Fruit fly (Drosophila melanogaster) whole organism, prepupa: ENCODE measurements around the gene CG33110.

Experiments used
- CG10669 ChIP-seq: fragments of 200-800 bp; sonication (Bioruptor generic); optimal IDR thresholded peaks from 3 replicates; lab custom pipeline; 2018; ENCODE audit warnings: missing biosample characterization, mild to moderate bottlenecking, missing genetic modification characterization, moderate library complexity
- CG11294 ChIP-seq: fragments of 200-800 bp; sonication (Bioruptor generic); IDR thresholded peaks from 2 replicates; pipeline ENCODE4 v1.3.6; 2022; ENCODE audit warnings: missing biosample characterization, missing genetic modification characterization
- CG11902 ChIP-seq: fragments of 200-800 bp; sonication (Bioruptor generic); optimal IDR thresholded peaks from 3 replicates; lab custom pipeline; 2016; ENCODE audit warnings: missing biosample characterization, missing genetic modification characterization
- CG15336 ChIP-seq: fragments of 200-800 bp; sonication (Bioruptor generic); IDR thresholded peaks from 2 replicates; pipeline ENCODE4 v1.3.6; 2022; ENCODE audit warnings: missing biosample characterization, missing genetic modification characterization
- CG1621 ChIP-seq: fragments of 200-800 bp; sonication (Bioruptor generic); optimal IDR thresholded peaks from 3 replicates; lab custom pipeline; 2018; ENCODE audit warnings: missing biosample characterization, mild to moderate bottlenecking, missing genetic modification characterization
- CG3032 ChIP-seq: fragments of 200-800 bp; optimal IDR thresholded peaks from 2 replicates; lab custom pipeline; 2019; ENCODE audit warnings: missing biosample characterization, mild to moderate bottlenecking, missing genetic modification characterization, moderate library complexity
- CG32006 ChIP-seq: fragments of 200-800 bp; sonication (Bioruptor generic); optimal IDR thresholded peaks from 3 replicates; lab custom pipeline; 2017; ENCODE audit warnings: missing biosample characterization, mild to moderate bottlenecking, missing genetic modification characterization
- CG34406 ChIP-seq: fragments of 200-800 bp; sonication (Bioruptor generic); optimal IDR thresholded peaks from 3 replicates; lab custom pipeline; 2016; ENCODE audit warnings: missing biosample characterization, missing genetic modification characterization
- CG3919 ChIP-seq: fragments of 200-800 bp; sonication (Bioruptor generic); optimal IDR thresholded peaks from 3 replicates; lab custom pipeline; 2016; ENCODE audit warnings: missing biosample characterization, missing genetic modification characterization
- CG6792 ChIP-seq: fragments of 200-800 bp; sonication (Bioruptor generic); optimal IDR thresholded peaks from 3 replicates; lab custom pipeline; 2016; ENCODE audit warnings: missing biosample characterization, missing genetic modification characterization
- CG6808 ChIP-seq: fragments of 200-800 bp; sonication (Bioruptor generic); optimal IDR thresholded peaks from 3 replicates; lab custom pipeline; 2017; ENCODE audit warnings: missing biosample characterization, missing genetic modification characterization, mild to moderate bottlenecking, moderate library complexity, missing genetic modification reagents
- CG6854 ChIP-seq: fragments of 200-800 bp; sonication (Bioruptor generic); optimal IDR thresholded peaks from 2 replicates; lab custom pipeline; 2017; ENCODE audit warnings: missing biosample characterization, mild to moderate bottlenecking, missing genetic modification characterization
- CG7368 ChIP-seq: fragments of 200-800 bp; sonication (Bioruptor generic); optimal IDR thresholded peaks from 3 replicates; lab custom pipeline; 2016; ENCODE audit warnings: missing biosample characterization, missing genetic modification characterization
- CG8319 ChIP-seq: fragments of 200-800 bp; sonication (Bioruptor generic); optimal IDR thresholded peaks from 3 replicates; lab custom pipeline; 2016; ENCODE audit warnings: missing biosample characterization, missing genetic modification characterization
- CG8632 ChIP-seq: fragments of 200-800 bp; sonication (Bioruptor generic); optimal IDR thresholded peaks from 3 replicates; lab custom pipeline; 2016; ENCODE audit warnings: missing biosample characterization, missing genetic modification characterization
- CG9139 ChIP-seq: fragments of 200-800 bp; sonication (Bioruptor generic); optimal IDR thresholded peaks from 3 replicates; lab custom pipeline; 2017; ENCODE audit warnings: missing biosample characterization, mild to moderate bottlenecking, missing genetic modification characterization
- Eip75B ChIP-seq: fragments of 200-800 bp; sonication (Bioruptor generic); optimal IDR thresholded peaks from 3 replicates; lab custom pipeline; 2016; ENCODE audit warnings: missing biosample characterization, missing genetic modification characterization
- Eip78C ChIP-seq: fragments of 200-800 bp; sonication (Bioruptor generic); peaks from one replicate; lab custom pipeline; 2016; ENCODE audit warnings: missing biosample characterization, missing genetic modification characterization
- Eip93F ChIP-seq: fragments of 200-800 bp; sonication (Bioruptor generic); optimal IDR thresholded peaks from 2 replicates; lab custom pipeline; 2016; ENCODE audit warnings: missing biosample characterization, mild to moderate bottlenecking, missing genetic modification characterization
- Ets21C ChIP-seq: fragments of 200-800 bp; sonication (Bioruptor generic); optimal IDR thresholded peaks from 3 replicates; lab custom pipeline; 2016; ENCODE audit warnings: missing biosample characterization, missing genetic modification characterization
- Gug ChIP-seq: fragments of 200-800 bp; sonication (Bioruptor generic); IDR thresholded peaks from 2 replicates; pipeline ENCODE4 v1.3.6; 2022; ENCODE audit warnings: missing biosample characterization, missing genetic modification characterization
- Hr38 ChIP-seq: sonication (Bioruptor generic); optimal IDR thresholded peaks from 2 replicates; lab custom pipeline; 2016; ENCODE audit warnings: missing biosample characterization, missing genetic modification characterization
- Hr39 ChIP-seq: fragments of 200-800 bp; sonication (Bioruptor generic); optimal IDR thresholded peaks from 2 replicates; lab custom pipeline; 2016; ENCODE audit warnings: missing biosample characterization, missing genetic modification characterization
- Hr4 ChIP-seq: fragments of 200-800 bp; sonication (Bioruptor generic); optimal IDR thresholded peaks from 3 replicates; lab custom pipeline; 2016; ENCODE audit warnings: missing biosample characterization, missing genetic modification characterization
- Met ChIP-seq: fragments of 200-800 bp; sonication (Bioruptor generic); optimal IDR thresholded peaks from 3 replicates; lab custom pipeline; 2016; ENCODE audit warnings: missing biosample characterization, missing genetic modification characterization
- OdsH ChIP-seq: fragments of 200-800 bp; sonication (Bioruptor generic); optimal IDR thresholded peaks from 3 replicates; lab custom pipeline; 2016; ENCODE audit warnings: missing biosample characterization, missing genetic modification characterization
- Smox ChIP-seq: fragments of 200-800 bp; sonication (Bioruptor generic); optimal IDR thresholded peaks from 3 replicates; lab custom pipeline; 2016; ENCODE audit warnings: missing biosample characterization, missing genetic modification characterization
- Sox102F ChIP-seq: fragments of 200-800 bp; sonication (Bioruptor generic); optimal IDR thresholded peaks from 2 replicates; lab custom pipeline; 2016; ENCODE audit warnings: missing biosample characterization, mild to moderate bottlenecking, missing genetic modification characterization
- Sox14 ChIP-seq: fragments of 200-800 bp; sonication (Bioruptor generic); optimal IDR thresholded peaks from 3 replicates; lab custom pipeline; 2016; ENCODE audit warnings: missing biosample characterization, missing genetic modification characterization
- Sox15 ChIP-seq: fragments of 200-800 bp; sonication (Bioruptor generic); optimal IDR thresholded peaks from 3 replicates; lab custom pipeline; 2016; ENCODE audit warnings: missing biosample characterization, missing genetic modification characterization
- achi ChIP-seq: fragments of 200-800 bp; sonication (Bioruptor generic); optimal IDR thresholded peaks from 3 replicates; lab custom pipeline; 2016; ENCODE audit warnings: missing biosample characterization, missing genetic modification characterization
- cyc ChIP-seq: fragments of 200-800 bp; sonication (Bioruptor generic); optimal IDR thresholded peaks from 3 replicates; lab custom pipeline; 2016; ENCODE audit warnings: missing biosample characterization, missing genetic modification characterization
- dac ChIP-seq: fragments of 200-800 bp; sonication (Bioruptor generic); optimal IDR thresholded peaks from 2 replicates; lab custom pipeline; 2017; ENCODE audit warnings: missing biosample characterization, mild to moderate bottlenecking, missing genetic modification characterization
- dsx ChIP-seq: fragments of 200-800 bp; optimal IDR thresholded peaks from 3 replicates; lab custom pipeline; 2019; ENCODE audit warnings: missing biosample characterization, mild to moderate bottlenecking, missing genetic modification characterization, moderate library complexity; ENCODE audit not compliant: poor library complexity, severe bottlenecking
- fd59A ChIP-seq: fragments of 200-800 bp; sonication (Bioruptor generic); optimal IDR thresholded peaks from 2 replicates; lab custom pipeline; 2017; ENCODE audit warnings: missing biosample characterization, mild to moderate bottlenecking, missing genetic modification characterization, missing genetic modification reagents
- fkh ChIP-seq: fragments of 200-800 bp; sonication (Bioruptor generic); optimal IDR thresholded peaks from 3 replicates; lab custom pipeline; 2017; ENCODE audit warnings: missing biosample characterization, mild to moderate bottlenecking, missing genetic modification characterization, moderate library complexity
- lz ChIP-seq: fragments of 200-800 bp; sonication (Bioruptor generic); optimal IDR thresholded peaks from 3 replicates; lab custom pipeline; 2016; ENCODE audit warnings: missing biosample characterization, missing genetic modification characterization
- net ChIP-seq: fragments of 200-800 bp; sonication (Bioruptor generic); optimal IDR thresholded peaks from 3 replicates; lab custom pipeline; 2016; ENCODE audit warnings: missing biosample characterization, missing genetic modification characterization
- spab ChIP-seq: fragments of 200-800 bp; sonication (Bioruptor generic); optimal IDR thresholded peaks from 2 replicates; lab custom pipeline; 2017; ENCODE audit warnings: missing biosample characterization, mild to moderate bottlenecking, missing genetic modification characterization, missing genetic modification reagents
- ss ChIP-seq, 2 experiments: fragments of 200-800 bp; sonication (Bioruptor generic); optimal IDR thresholded peaks; 2 replicates in 1 of 2; 3 replicates in 1 of 2; lab custom pipeline; 2017 to 2018; ENCODE audit warnings: mild to moderate bottlenecking in 2 of 2, missing biosample characterization in 2 of 2, missing genetic modification characterization in 2 of 2, moderate library complexity in 1 of 2
- svp ChIP-seq: fragments of 200-800 bp; sonication (Bioruptor generic); peaks from one replicate; lab custom pipeline; 2016; ENCODE audit warnings: missing biosample characterization, missing genetic modification characterization
- topi ChIP-seq: fragments of 200-800 bp; sonication (Bioruptor generic); optimal IDR thresholded peaks from 3 replicates; lab custom pipeline; 2016; ENCODE audit warnings: missing biosample characterization, missing genetic modification characterization

The CG33110 gene

dm6 chr3R:22531801-22532200 is 38.2 kb upstream of the CG33110 start, which contains the start of gene CG33093:
Gene CG33093, minus strand, starts transcription at chr3R:22531922.
- peak; percentile 47 for TF ChIP-seq Eip78C
- TF ChIP-seq Smox = no peak
- no peak for TF ChIP-seq CG3032 (tag; lab: Kevin White, UChicago)
- peak; percentile 45 for TF ChIP-seq svp (GFP tag; lab: Kevin White, UChicago)
- TF ChIP-seq CG6854 (GFP tag; lab: Kevin White, UChicago) = no peak
- peak; percentile 59 for TF ChIP-seq Sox14 (GFP tag; lab: Kevin White, UChicago)
- no peak for TF ChIP-seq dac (GFP tag; lab: Kevin White, UChicago)
- no peak for TF ChIP-seq Hr39
- no peak for TF ChIP-seq Gug (GFP tag; lab: Robert Waterston, UW)
- TF ChIP-seq CG10669 = no peak
- no peak for TF ChIP-seq Sox15
- TF ChIP-seq CG6808 (GFP tag; lab: Kevin White, UChicago) = no peak
- TF ChIP-seq cyc (GFP tag; lab: Kevin White, UChicago) = no peak

- peak; percentile 53 for TF ChIP-seq Eip78C
- peak; percentile 73 for TF ChIP-seq dsx (GFP tag; lab: Kevin White, UChicago)
- TF ChIP-seq CG1621 (tag; lab: Kevin White, UChicago) = no peak
- TF ChIP-seq Smox = no peak
- peak; percentile 5 for TF ChIP-seq Sox102F (GFP tag; lab: Kevin White, UChicago)
- no peak for TF ChIP-seq CG8319
Measured at dm6 chr3R:22533973-22534931, 35.7 kb upstream of the CG33110 start.

dm6 chr3R:22535945-22536344 is 34.0 kb upstream of the CG33110 start:
- TF ChIP-seq fkh (GFP tag; lab: Kevin White, UChicago) (peak; percentile 64), Ets21C (GFP tag; lab: Kevin White, UChicago) (no peak), Eip93F (GFP tag; lab: Kevin White, UChicago) (no peak)

dm6 chr3R:22536504-22537423 is 33.2 kb upstream of the CG33110 start:
- no peak for TF ChIP-seq CG11294
- peak; percentile 32 for TF ChIP-seq lz (GFP tag; lab: Kevin White, UChicago)
- peak; percentile 54 for TF ChIP-seq CG11902 (GFP tag; lab: Kevin White, UChicago)
- peak; percentile 79 for TF ChIP-seq CG3919 (GFP tag; lab: Kevin White, UChicago)
- TF ChIP-seq Sox102F (GFP tag; lab: Kevin White, UChicago) = peak; percentile 28
- TF ChIP-seq CG7368 (GFP tag; lab: Kevin White, UChicago) = peak; percentile 74
- TF ChIP-seq svp (GFP tag; lab: Kevin White, UChicago) = peak; percentile 83
- peak; percentile 71 for TF ChIP-seq achi (GFP tag; lab: Kevin White, UChicago)
- peak; percentile 72 for TF ChIP-seq CG34406 (GFP tag; lab: Kevin White, UChicago)
- peak; percentile 82 for TF ChIP-seq Eip75B
- TF ChIP-seq topi (GFP tag; lab: Kevin White, UChicago) = peak; percentile 50
- TF ChIP-seq ss (GFP tag; optimal IDR thresholded peaks at IDR 0.05; lab: Kevin White, UChicago) = peak; percentile 71 to 73
- no peak for TF ChIP-seq CG15336 (GFP tag; lab: Robert Waterston, UW)
- peak; percentile 73 for TF ChIP-seq fd59A (GFP tag; lab: Kevin White, UChicago)
- peak; percentile 49 for TF ChIP-seq cyc (GFP tag; lab: Kevin White, UChicago)
- TF ChIP-seq OdsH (GFP tag; lab: Kevin White, UChicago) = peak; percentile 66
- TF ChIP-seq Ets21C (GFP tag; lab: Kevin White, UChicago) = no peak
- TF ChIP-seq CG9139 (GFP tag; lab: Kevin White, UChicago) = peak; percentile 47
- TF ChIP-seq Met = peak; percentile 57
- peak; percentile 18 for TF ChIP-seq Hr4
- no peak for TF ChIP-seq Eip93F (GFP tag; lab: Kevin White, UChicago)
- peak; percentile 74 for TF ChIP-seq CG8632 (GFP tag; lab: Kevin White, UChicago)
- peak; percentile 73 for TF ChIP-seq CG6792
- TF ChIP-seq net = peak; percentile 46
- peak; percentile 80 for TF ChIP-seq spab (GFP tag; lab: Kevin White, UChicago)
- TF ChIP-seq Hr39 = peak; percentile 34
- TF ChIP-seq Hr38 = no peak
- no peak for TF ChIP-seq CG32006 (GFP tag; lab: Kevin White, UChicago)
